Worm (Caenorhabditis elegans): ENCODE data around the gene T22G5.3.

T22G5.3 gene

DNA sequence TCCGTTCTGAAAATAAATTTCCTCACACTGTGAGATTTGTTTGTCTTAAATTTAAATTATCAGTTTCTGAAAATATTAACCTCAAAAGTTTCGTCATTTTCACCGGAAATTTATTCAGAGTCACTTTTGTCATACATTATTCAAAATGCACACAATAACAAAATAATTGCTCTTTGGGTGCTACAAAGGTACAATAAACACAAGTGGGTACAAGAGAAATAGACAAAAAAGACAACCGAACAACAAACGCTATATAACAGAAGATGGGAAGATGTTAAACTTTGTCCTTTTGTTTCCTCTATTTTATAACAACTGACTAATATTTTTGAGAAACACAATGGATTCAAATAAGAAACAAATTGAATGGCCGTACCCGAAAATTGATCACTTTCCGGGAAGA is 11.2 kb upstream of the T22G5.3 start:
- TF ChIP-seq nhr-11 (tag; optimal IDR thresholded peaks at IDR 0.05) (peak; percentile 100), ceh-20 (GFP tag; IDR thresholded peaks at IDR 0.05) (no peak), nhr-28 (tag; optimal IDR thresholded peaks at IDR 0.05) (peak; percentile 89), spr-1 (tag; optimal IDR thresholded peaks at IDR 0.05) (no peak), lin-15B (tag; optimal IDR thresholded peaks at IDR 0.05) (no peak)

DNA sequence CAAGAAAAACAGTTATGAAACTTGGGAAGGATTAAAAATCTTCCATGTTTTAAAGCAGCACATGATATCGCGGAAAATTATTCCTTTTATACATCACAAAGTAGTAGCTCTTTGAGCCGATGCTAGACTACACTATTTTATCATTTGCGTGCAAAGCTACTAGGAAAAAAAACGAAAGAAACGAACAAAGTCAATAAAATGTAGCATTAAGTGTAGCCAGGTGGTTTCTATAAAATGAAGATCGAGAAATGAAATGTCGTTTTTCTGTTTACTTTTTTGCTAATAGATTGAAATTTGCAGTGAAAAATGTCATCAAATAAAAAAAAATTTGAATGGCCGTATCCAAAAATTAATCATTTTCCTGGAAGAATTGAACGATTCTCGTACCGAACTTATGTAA is 7.8 kb upstream of the T22G5.3 start, which contains the start of gene cpt-5:
TSS of gene cpt-5 (plus strand) at position 301 of the 400 bp plus-strand sequence.
- no peak for TF ChIP-seq ZK546.5 (tag; optimal IDR thresholded peaks at IDR 0.05)
- no peak for TF ChIP-seq ceh-82 (tag; optimal IDR thresholded peaks at IDR 0.05)
- no peak for TF ChIP-seq T20F7.1 (GFP tag; optimal IDR thresholded peaks at IDR 0.05)
- no peak for TF ChIP-seq dmd-6 (GFP tag; IDR thresholded peaks at IDR 0.05)
- no peak for TF ChIP-seq hlh-11 (tag; optimal IDR thresholded peaks at IDR 0.05)

DNA sequence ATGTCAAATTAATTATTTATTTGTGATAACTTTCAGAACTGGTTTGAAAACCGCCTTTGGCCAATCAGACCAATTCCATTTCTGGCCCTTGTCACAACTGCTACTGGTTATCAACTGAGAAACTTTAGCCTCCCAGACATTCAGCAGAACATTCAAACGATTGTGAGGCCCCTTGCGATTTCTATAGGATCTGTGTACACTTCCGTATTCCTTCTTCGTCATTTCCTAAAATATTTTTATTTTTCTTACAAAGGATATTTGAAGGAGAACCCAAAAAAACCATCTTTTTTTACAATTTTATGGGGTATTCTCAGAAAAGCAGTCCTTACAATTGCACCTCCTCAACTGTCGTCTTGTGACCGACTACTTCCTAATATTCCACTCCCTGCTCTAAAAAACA is 7.4 kb upstream of the T22G5.3 start:
- TF ChIP-seq ZK337.2 (GFP tag; IDR thresholded peaks at IDR 0.05) (no peak), unc-62 (GFP tag; optimal IDR thresholded peaks at IDR 0.05 in 1 of 2) (peak in 1 of 2 experiments; percentile 94), unc-62 (tag; optimal IDR thresholded peaks at IDR 0.05) (no peak)

DNA sequence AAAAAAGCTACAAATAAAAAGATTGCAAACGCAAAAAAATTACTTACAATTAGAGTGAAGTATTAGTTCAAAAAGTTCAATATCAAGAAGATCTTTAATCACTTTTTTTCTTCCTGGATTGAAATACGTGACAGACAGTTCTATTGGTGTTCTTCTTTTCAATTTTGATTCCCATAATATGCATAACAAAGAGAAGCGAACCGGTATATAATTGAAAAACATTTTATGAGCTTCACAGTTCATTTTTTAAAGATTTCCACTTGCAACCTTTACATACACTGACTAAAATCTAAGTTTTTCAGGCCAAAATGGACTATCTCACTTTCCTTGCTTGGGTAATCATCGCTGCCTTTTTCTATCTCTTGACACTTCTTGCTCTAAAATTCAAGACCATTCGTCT is 4.2 kb upstream of the T22G5.3 start, which contains the start of gene T22G5.1:
TSS of gene T22G5.1 (plus strand) at position 301 of the 400 bp plus-strand sequence.
- TF ChIP-seq ceh-20 (GFP tag; IDR thresholded peaks at IDR 0.05) (no peak), arid-1 (GFP tag; conservative IDR thresholded peaks at IDR 0.05) (no peak), nhr-237 (tag; optimal IDR thresholded peaks at IDR 0.05) (no peak), dve-1 (tag; optimal IDR thresholded peaks at IDR 0.05; ENCODE audit: insufficient read depth) (no peak), hlh-11 (tag; optimal IDR thresholded peaks at IDR 0.05) (no peak), nhr-28 (tag; optimal IDR thresholded peaks at IDR 0.05) (no peak), lin-29 (GFP tag; IDR thresholded peaks at IDR 0.05) (no peak), snpc-1.2 (GFP tag; IDR thresholded peaks at IDR 0.05) (no peak), nhr-41 (GFP tag; IDR thresholded peaks at IDR 0.05) (no peak), mxl-3 (GFP tag; optimal IDR thresholded peaks at IDR 0.05) (no peak), D1046.2 (GFP tag; IDR thresholded peaks at IDR 0.05) (no peak), nhr-11 (tag; optimal IDR thresholded peaks at IDR 0.05) (no peak)

DNA sequence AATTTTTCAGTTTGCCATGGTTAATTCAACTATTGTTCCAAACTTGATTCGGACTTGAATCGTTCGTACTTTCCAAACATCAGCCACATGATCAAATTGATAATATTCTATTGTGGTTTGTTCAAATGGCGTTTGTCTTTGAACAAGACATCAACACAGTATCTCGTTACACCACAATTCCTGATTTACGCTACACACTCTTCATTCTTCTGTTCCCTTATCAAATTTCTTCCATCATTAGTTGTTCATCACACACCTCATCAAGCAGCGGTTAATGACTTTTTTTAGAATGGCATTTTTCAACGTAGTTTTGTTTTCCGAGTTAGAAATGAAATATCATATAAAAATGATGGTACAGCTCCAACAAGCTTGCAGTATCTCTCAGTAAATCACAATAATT is 2.5 kb upstream of the T22G5.3 start:
- TF ChIP-seq daf-16 (GFP tag; optimal IDR thresholded peaks at IDR 0.05) = no peak
- peak; percentile 91 for TF ChIP-seq daf-16 (tag; optimal IDR thresholded peaks at IDR 0.05)
- no peak for TF ChIP-seq jun-1 (tag; optimal IDR thresholded peaks at IDR 0.05)
- TF ChIP-seq lin-1 (GFP tag; IDR thresholded peaks at IDR 0.05) = no peak
- TF ChIP-seq mxl-3 (GFP tag; optimal IDR thresholded peaks at IDR 0.05) = peak; percentile 53
- TF ChIP-seq nhr-6 (tag; optimal IDR thresholded peaks at IDR 0.05) = peak; percentile 70
- TF ChIP-seq nhr-102 (tag; optimal IDR thresholded peaks at IDR 0.05) = no peak
- TF ChIP-seq lin-15B (tag; optimal IDR thresholded peaks at IDR 0.05) = no peak
- peak; percentile 65 for TF ChIP-seq nhr-77 (tag; optimal IDR thresholded peaks at IDR 0.05)
- no peak for TF ChIP-seq dpl-1 (GFP tag; optimal IDR thresholded peaks at IDR 0.05)
- peak; percentile 95 for TF ChIP-seq nhr-28 (tag; optimal IDR thresholded peaks at IDR 0.05)
- TF ChIP-seq hlh-11 (tag; optimal IDR thresholded peaks at IDR 0.05) = peak; percentile 80
- TF ChIP-seq T26A8.4 (GFP tag; IDR thresholded peaks at IDR 0.05) = no peak
- peak in 1 of 2 experiments; percentile 98 for TF ChIP-seq unc-62 (GFP tag; optimal IDR thresholded peaks at IDR 0.05 in 1 of 2)
- TF ChIP-seq unc-62 (tag; optimal IDR thresholded peaks at IDR 0.05) = no peak
- TF ChIP-seq ceh-28 (tag; optimal IDR thresholded peaks at IDR 0.05) = no peak
- TF ChIP-seq hif-1 (tag; optimal IDR thresholded peaks at IDR 0.05) = no peak
- no peak for TF ChIP-seq mdt-29 (GFP tag; IDR thresholded peaks at IDR 0.05)
- peak; percentile 12; the same call in 1 of the 2 replicates for TF ChIP-seq ceh-20 (GFP tag; IDR thresholded peaks at IDR 0.05)
- peak; percentile 29 for TF ChIP-seq nhr-10 (tag; optimal IDR thresholded peaks at IDR 0.05)
- peak; percentile 61 for TF ChIP-seq pqm-1 (tag; optimal IDR thresholded peaks at IDR 0.05)
- TF ChIP-seq tra-1 (GFP tag; IDR thresholded peaks at IDR 0.05) = no peak
- no peak for TF ChIP-seq nhr-237 (tag; optimal IDR thresholded peaks at IDR 0.05)
- TF ChIP-seq hlh-30 (tag; optimal IDR thresholded peaks at IDR 0.05; ENCODE audit: insufficient read depth) = peak; percentile 67
- TF ChIP-seq mes-2 (tag; optimal IDR thresholded peaks at IDR 0.05; ENCODE audit: poor library complexity, severe bottlenecking) = peak; percentile 24
- no peak for TF ChIP-seq madf-9 (GFP tag; conservative IDR thresholded peaks at IDR 0.05)
- no peak for TF ChIP-seq snpc-1.2 (GFP tag; IDR thresholded peaks at IDR 0.05)
- peak; percentile 88 for TF ChIP-seq dve-1 (tag; optimal IDR thresholded peaks at IDR 0.05; ENCODE audit: insufficient read depth)
- no peak for TF ChIP-seq zip-11 (GFP tag; IDR thresholded peaks at IDR 0.05)
- peak in 1 of 2 experiments; percentile 71 for TF ChIP-seq mdl-1 (tag; optimal IDR thresholded peaks at IDR 0.05)
- TF ChIP-seq mxl-2 (GFP tag; conservative IDR thresholded peaks at IDR 0.05) = no peak
